Worm (Caenorhabditis elegans) whole organism, L1 larva: ENCODE measurements around the gene sam-10.

ENCODE experiments used
- C04F5.9 ChIP-seq: sonication (generic microtip); optimal IDR thresholded peaks from 2 replicates; lab custom pipeline; 2016; ENCODE audit warnings: missing genetic modification characterization, missing compliant biosample characterization
- C16A3.4 ChIP-seq: fragments of 150-350 bp; optimal IDR thresholded peaks from 2 replicates; lab custom pipeline; 2014; ENCODE audit warnings: missing biosample characterization, missing genetic modification characterization
- F16B12.6 ChIP-seq: fragments of 150-350 bp; optimal IDR thresholded peaks from 2 replicates; lab custom pipeline; 2014; ENCODE audit warnings: missing biosample characterization, missing genetic modification characterization
- alr-1 ChIP-seq: fragments of 200-800 bp; sonication (Bioruptor generic); optimal IDR thresholded peaks from 2 replicates; lab custom pipeline; 2018; ENCODE audit warnings: borderline replicate concordance, mild to moderate bottlenecking, missing genetic modification characterization, missing compliant biosample characterization
- ama-1 ChIP-seq: fragments of 150-350 bp; optimal IDR thresholded peaks from 2 replicates; lab custom pipeline; 2014
- blmp-1 ChIP-seq: fragments of 150-350 bp; optimal IDR thresholded peaks from 2 replicates; lab custom pipeline; 2014; ENCODE audit warnings: missing biosample characterization, missing genetic modification characterization
- ceh-8 ChIP-seq: fragments of 200-800 bp; sonication (Bioruptor generic); optimal IDR thresholded peaks from 2 replicates; lab custom pipeline; 2018; ENCODE audit warnings: mild to moderate bottlenecking, missing genetic modification characterization, moderate library complexity, missing compliant biosample characterization
- ceh-82 ChIP-seq, 3 experiments: fragments of 150-350 bp in 1 of 3; sonication (generic microtip) in 2 of 3; optimal IDR thresholded peaks; 2 replicates each; lab custom pipeline; 2014 to 2017; ENCODE audit warnings: missing biosample characterization in 3 of 3, missing genetic modification characterization in 3 of 3
- ces-1 ChIP-seq: fragments of 150-350 bp; optimal IDR thresholded peaks from 2 replicates; lab custom pipeline; 2014; ENCODE audit warnings: missing biosample characterization, missing genetic modification reagents, missing genetic modification characterization
- efl-1 ChIP-seq, 4 experiments: fragments of 150-350 bp; optimal IDR thresholded peaks in 3 of 4; peaks in 1 of 4; 1 replicate in 1 of 4; 2 replicates in 3 of 4; lab custom pipeline; 2014; ENCODE audit warnings: missing biosample characterization in 2 of 4, missing genetic modification characterization in 2 of 4, missing genetic modification reagents in 2 of 4
- efl-3 ChIP-seq: fragments of 200-800 bp; sonication (Bioruptor generic); optimal IDR thresholded peaks from 2 replicates; lab custom pipeline; 2018; ENCODE audit warnings: mild to moderate bottlenecking, missing genetic modification characterization, missing compliant biosample characterization
- elt-2 ChIP-seq: sonication (generic microtip); optimal IDR thresholded peaks from 2 replicates; lab custom pipeline; 2016; ENCODE audit warnings: missing genetic modification characterization, mild to moderate bottlenecking, inconsistent platforms, missing compliant biosample characterization, missing genetic modification reagents
- fkh-10 ChIP-seq: sonication (generic microtip); optimal IDR thresholded peaks from 2 replicates; lab custom pipeline; 2017; ENCODE audit warnings: missing biosample characterization, missing genetic modification reagents, missing genetic modification characterization
- fos-1 ChIP-seq: fragments of 150-350 bp; optimal IDR thresholded peaks from 2 replicates; lab custom pipeline; 2014; ENCODE audit warnings: missing biosample characterization, missing genetic modification characterization
- grh-1 ChIP-seq: fragments of 200-800 bp; sonication (Bioruptor generic); IDR thresholded peaks from 2 replicates; pipeline ENCODE4 v1.3.6; 2022; ENCODE audit warnings: missing genetic modification reagents, missing genetic modification characterization, missing compliant biosample characterization
- hlh-4 ChIP-seq: sonication (generic microtip); optimal IDR thresholded peaks from 2 replicates; lab custom pipeline; 2016; ENCODE audit warnings: mild to moderate bottlenecking, missing genetic modification characterization, missing compliant biosample characterization
- hpl-2 ChIP-seq: fragments of 150-350 bp; optimal IDR thresholded peaks from 2 replicates; lab custom pipeline; 2014; ENCODE audit warnings: missing biosample characterization, missing genetic modification reagents, missing genetic modification characterization
- irx-1 ChIP-seq: sonication (generic microtip); optimal IDR thresholded peaks from 2 replicates; lab custom pipeline; 2016; ENCODE audit warnings: missing genetic modification characterization, missing compliant biosample characterization
- jun-1 ChIP-seq: fragments of 150-350 bp; optimal IDR thresholded peaks from 2 replicates; lab custom pipeline; 2014; ENCODE audit warnings: missing biosample characterization, missing genetic modification reagents, missing genetic modification characterization
- lin-13 ChIP-seq: fragments of 150-350 bp; optimal IDR thresholded peaks from 2 replicates; lab custom pipeline; 2014; ENCODE audit warnings: missing biosample characterization, missing genetic modification reagents, missing genetic modification characterization
- lin-14 ChIP-seq: fragments of 200-800 bp; sonication (Bioruptor generic); optimal IDR thresholded peaks from 2 replicates; lab custom pipeline; 2018; ENCODE audit warnings: mild to moderate bottlenecking, missing genetic modification characterization, moderate library complexity, missing compliant biosample characterization
- lin-35 ChIP-seq, 2 experiments: fragments of 150-350 bp; optimal IDR thresholded peaks; 2 replicates each; lab custom pipeline; 2014; ENCODE audit warnings: missing biosample characterization in 2 of 2, missing genetic modification characterization in 2 of 2, missing genetic modification reagents in 2 of 2
- lin-39 ChIP-seq: fragments of 150-350 bp; optimal IDR thresholded peaks from 2 replicates; lab custom pipeline; 2014; ENCODE audit warnings: missing biosample characterization, missing genetic modification reagents, missing genetic modification characterization
- lir-3 ChIP-seq: sonication (generic microtip); optimal IDR thresholded peaks from 2 replicates; lab custom pipeline; 2016; ENCODE audit warnings: mild to moderate bottlenecking, missing genetic modification characterization, moderate library complexity, missing compliant biosample characterization; ENCODE audit not compliant: poor library complexity
- lsy-2 ChIP-seq, 2 experiments: fragments of 150-350 bp; optimal IDR thresholded peaks; 2 replicates each; lab custom pipeline; 2014; ENCODE audit warnings: missing biosample characterization in 2 of 2, missing genetic modification characterization in 2 of 2
- mdl-1 ChIP-seq, 2 experiments: fragments of 150-350 bp; optimal IDR thresholded peaks; 2 replicates each; lab custom pipeline; 2014 to 2017; ENCODE audit warnings: missing biosample characterization in 2 of 2, missing genetic modification characterization in 2 of 2, inconsistent platforms in 1 of 2
- mef-2 ChIP-seq: fragments of 150-350 bp; optimal IDR thresholded peaks from 2 replicates; lab custom pipeline; 2014; ENCODE audit warnings: missing biosample characterization, missing genetic modification characterization
- mep-1 ChIP-seq: fragments of 150-350 bp; optimal IDR thresholded peaks from 2 replicates; lab custom pipeline; 2014; ENCODE audit warnings: missing biosample characterization, missing genetic modification characterization
- nhr-11 ChIP-seq: fragments of 150-350 bp; optimal IDR thresholded peaks from 2 replicates; lab custom pipeline; 2014; ENCODE audit warnings: missing biosample characterization, missing genetic modification characterization
- nhr-19 ChIP-seq: fragments of 200-800 bp; sonication (Bioruptor generic); conservative IDR thresholded peaks from 2 replicates; pipeline ENCODE4 v1.3.6; 2022; ENCODE audit warnings: missing genetic modification characterization, missing compliant biosample characterization
- nhr-20 ChIP-seq: sonication (generic microtip); optimal IDR thresholded peaks from 2 replicates; lab custom pipeline; 2016; ENCODE audit warnings: mild to moderate bottlenecking, missing genetic modification characterization, missing compliant biosample characterization
- nhr-28 ChIP-seq: fragments of 150-350 bp; optimal IDR thresholded peaks from 2 replicates; lab custom pipeline; 2014; ENCODE audit warnings: missing biosample characterization, missing genetic modification characterization
- nhr-47 ChIP-seq: sonication (generic microtip); optimal IDR thresholded peaks from 2 replicates; lab custom pipeline; 2016; ENCODE audit warnings: mild to moderate bottlenecking, missing genetic modification characterization, moderate library complexity, missing compliant biosample characterization
- nhr-71 ChIP-seq: sonication (generic microtip); optimal IDR thresholded peaks from 2 replicates; lab custom pipeline; 2016; ENCODE audit warnings: mild to moderate bottlenecking, missing genetic modification characterization, moderate library complexity, missing compliant biosample characterization
- nhr-90 ChIP-seq: sonication (generic microtip); optimal IDR thresholded peaks from 2 replicates; lab custom pipeline; 2016; ENCODE audit warnings: mild to moderate bottlenecking, missing genetic modification characterization, missing compliant biosample characterization; ENCODE audit not compliant: poor library complexity
- pqm-1 ChIP-seq: sonication (generic microtip); optimal IDR thresholded peaks from 3 replicates; lab custom pipeline; 2017; ENCODE audit warnings: missing biosample characterization, missing genetic modification characterization
- rnt-1 ChIP-seq: sonication (generic microtip); optimal IDR thresholded peaks from 2 replicates; lab custom pipeline; 2016; ENCODE audit warnings: mild to moderate bottlenecking, missing genetic modification characterization, moderate library complexity, missing compliant biosample characterization
- skn-1 ChIP-seq: fragments of 150-350 bp; optimal IDR thresholded peaks from 2 replicates; lab custom pipeline; 2014; ENCODE audit warnings: missing biosample characterization, missing genetic modification characterization
- snpc-4 ChIP-seq: fragments of 150-350 bp; optimal IDR thresholded peaks from 2 replicates; lab custom pipeline; 2014; ENCODE audit warnings: missing biosample characterization, missing genetic modification characterization
- snu-23 ChIP-seq: sonication (generic microtip); optimal IDR thresholded peaks from 2 replicates; lab custom pipeline; 2016; ENCODE audit warnings: missing genetic modification characterization, missing compliant biosample characterization
- sup-37 ChIP-seq: fragments of 200-800 bp; sonication (Bioruptor generic); optimal IDR thresholded peaks from 2 replicates; lab custom pipeline; 2018; ENCODE audit warnings: mild to moderate bottlenecking, missing genetic modification characterization, missing compliant biosample characterization
- swsn-7 ChIP-seq: sonication (generic microtip); optimal IDR thresholded peaks from 2 replicates; lab custom pipeline; 2016; ENCODE audit warnings: missing genetic modification characterization, missing compliant biosample characterization
- tbx-2 ChIP-seq: sonication (generic microtip); optimal IDR thresholded peaks from 2 replicates; lab custom pipeline; 2016; ENCODE audit warnings: missing genetic modification characterization, missing compliant biosample characterization
- tlp-1 ChIP-seq: fragments of 150-350 bp; optimal IDR thresholded peaks from 2 replicates; lab custom pipeline; 2014; ENCODE audit warnings: missing biosample characterization, missing genetic modification characterization
- unc-30 ChIP-seq: sonication (generic microtip); optimal IDR thresholded peaks from 2 replicates; lab custom pipeline; 2017; ENCODE audit warnings: missing biosample characterization, missing genetic modification characterization
- ztf-11 ChIP-seq, 2 experiments: sonication (generic microtip); optimal IDR thresholded peaks; 2 replicates each; lab custom pipeline; 2016 to 2017; ENCODE audit warnings: missing genetic modification characterization in 2 of 2, missing biosample characterization in 1 of 2, missing compliant biosample characterization in 1 of 2

sam-10 gene

ce11 chrII:13291406-13292124, 38.8 kb downstream of the sam-10 start (continued):
- TF ChIP-seq hpl-2 (GFP tag; lab: Kevin White, UChicago) = peak; percentile 57
- TF ChIP-seq lin-14 (GFP tag; lab: Kevin White, UChicago) = peak; percentile 96
- TF ChIP-seq jun-1 (tag; lab: Kevin White, UChicago) = peak; percentile 56
- TF ChIP-seq skn-1 (tag; lab: Kevin White, UChicago) = peak; percentile 34
- TF ChIP-seq rnt-1 (tag; lab: Kevin White, UChicago) = peak; percentile 70
- TF ChIP-seq ceh-8 (GFP tag; lab: Kevin White, UChicago) = no peak
- peak; percentile 44 for TF ChIP-seq C16A3.4 (tag; lab: Kevin White, UChicago)
- TF ChIP-seq sup-37 (GFP tag; lab: Kevin White, UChicago) = peak; percentile 43
- TF ChIP-seq elt-2 = no peak
- TF ChIP-seq efl-1 (optimal IDR thresholded peaks at IDR 0.05; lab: Kevin White, UChicago) = peak; percentile 7 to 40
- peak in 1 of 2 experiments; percentile 94 for TF ChIP-seq efl-1 (GFP tag; optimal IDR thresholded peaks at IDR 0.05 in 1 of 2; lab: Kevin White, UChicago)
- TF ChIP-seq lsy-2 (tag; optimal IDR thresholded peaks at IDR 0.05; lab: Kevin White, UChicago) = peak; percentile 42 to 73
- TF ChIP-seq nhr-19 (GFP tag; lab: Robert Waterston, UW) = peak; percentile 79
- peak; percentile 69 for TF ChIP-seq lir-3 (tag; lab: Kevin White, UChicago)

ce11 chrII:13290518-13291286, 39.6 kb downstream of the sam-10 start:
- TF ChIP-seq efl-3 = no peak
- no peak for TF ChIP-seq tlp-1
- no peak for TF ChIP-seq C04F5.9
- TF ChIP-seq unc-30 (tag; lab: Kevin White, UChicago) = no peak
- TF ChIP-seq nhr-47 = no peak
- TF ChIP-seq rnt-1 (tag; lab: Kevin White, UChicago) = peak; percentile 1
- no peak for TF ChIP-seq ces-1
- peak; percentile 21 for TF ChIP-seq snu-23
- no peak for TF ChIP-seq ztf-11 (tag; optimal IDR thresholded peaks at IDR 0.05; lab: Kevin White, UChicago)
- TF ChIP-seq lir-3 (tag; lab: Kevin White, UChicago) = peak; percentile 9
- peak in 1 of 2 experiments; percentile 40 for TF ChIP-seq lin-35 (GFP tag; optimal IDR thresholded peaks at IDR 0.05; lab: Kevin White, UChicago)
- TF ChIP-seq lin-14 (GFP tag; lab: Kevin White, UChicago) = peak; percentile 46
- peak; percentile 87 for TF ChIP-seq snpc-4 (tag; lab: Kevin White, UChicago)
- no peak for TF ChIP-seq lin-39
- no peak for TF ChIP-seq fos-1
- TF ChIP-seq irx-1 (tag; lab: Kevin White, UChicago) = no peak
- TF ChIP-seq nhr-19 (GFP tag; lab: Robert Waterston, UW) = peak; percentile 19
- TF ChIP-seq nhr-71 (tag; lab: Kevin White, UChicago) = no peak
- TF ChIP-seq lin-13 (GFP tag; lab: Kevin White, UChicago) = peak; percentile 35
- TF ChIP-seq skn-1 (tag; lab: Kevin White, UChicago) = peak; percentile 51
- TF ChIP-seq fkh-10 (GFP tag; lab: Kevin White, UChicago) = no peak
- TF ChIP-seq C16A3.4 (tag; lab: Kevin White, UChicago) = no peak
- TF ChIP-seq F16B12.6 (tag; lab: Kevin White, UChicago) = no peak
- no peak for TF ChIP-seq tbx-2 (tag; lab: Kevin White, UChicago)
- no peak for TF ChIP-seq nhr-28 (tag; lab: Kevin White, UChicago)
- peak; percentile 12; the same call in 1 of the 2 replicates for TF ChIP-seq grh-1
- TF ChIP-seq nhr-90 (tag; lab: Kevin White, UChicago) = no peak
- peak; percentile 33 for TF ChIP-seq blmp-1
- TF ChIP-seq nhr-11 (tag; lab: Kevin White, UChicago) = no peak
- no peak for TF ChIP-seq hlh-4
- no peak for TF ChIP-seq swsn-7 (tag; lab: Kevin White, UChicago)
- no peak for TF ChIP-seq pqm-1 (tag; lab: Kevin White, UChicago)
- TF ChIP-seq mdl-1 (tag; optimal IDR thresholded peaks at IDR 0.05; lab: Kevin White, UChicago) = no peak
- no peak for TF ChIP-seq mef-2 (tag; lab: Kevin White, UChicago)
- TF ChIP-seq mep-1 (tag; lab: Kevin White, UChicago) = peak; percentile 33
- TF ChIP-seq alr-1 = no peak
- peak; percentile 13 for TF ChIP-seq nhr-20 (tag; lab: Kevin White, UChicago)
- peak; percentile 2 to 14 for TF ChIP-seq efl-1 (optimal IDR thresholded peaks at IDR 0.05; lab: Kevin White, UChicago)
- TF ChIP-seq efl-1 (GFP tag; optimal IDR thresholded peaks at IDR 0.05 in 1 of 2; lab: Kevin White, UChicago) = peak in 1 of 2 experiments; percentile 87
- TF ChIP-seq ceh-82 (tag; optimal IDR thresholded peaks at IDR 0.05; lab: Kevin White, UChicago) = peak in 1 of 3 experiments; percentile 13
- no peak for TF ChIP-seq ama-1
